Fruit fly (Drosophila melanogaster): ENCODE data around the gene promL.

Gene promL

DNA sequence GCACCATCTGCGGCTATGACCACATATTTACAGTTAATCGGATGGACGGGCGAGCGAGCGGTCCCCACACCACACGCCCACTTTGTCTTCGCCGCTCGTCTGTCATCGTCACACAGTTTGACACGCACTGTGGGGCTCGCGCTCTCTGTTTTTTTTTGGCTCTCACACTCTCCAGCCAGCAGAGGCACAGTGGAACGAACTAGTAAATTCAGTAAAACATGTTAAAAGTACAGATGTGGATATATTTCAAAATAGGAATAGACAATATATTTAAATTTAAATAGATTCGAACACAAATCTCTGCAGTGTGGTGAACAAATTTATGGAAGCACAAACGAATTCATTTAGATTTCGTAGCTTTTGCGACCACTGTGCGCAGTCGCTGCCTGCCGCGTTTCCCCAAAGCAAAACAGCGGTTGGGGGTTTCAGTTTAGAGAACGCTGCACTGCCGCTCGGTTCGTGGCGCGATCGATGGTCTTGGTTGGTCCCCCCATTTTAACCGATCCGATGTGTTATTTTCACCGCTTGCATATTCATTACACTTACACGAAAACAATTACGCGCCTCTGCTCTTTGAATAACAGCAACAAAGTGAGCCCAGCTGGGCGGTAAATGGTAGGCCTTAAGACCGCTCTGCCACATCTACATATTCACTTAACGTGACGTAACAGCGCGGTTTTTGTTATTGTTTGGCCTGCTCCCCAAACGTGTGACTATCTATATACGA is 46.2 kb downstream of the promL start (continued):
- TF ChIP-seq Lpt (GFP tag; optimal IDR thresholded peaks at IDR 0.05), result no peak
- peak; percentile 72 for TF ChIP-seq cg (GFP tag; optimal IDR thresholded peaks at IDR 0.05)
- peak; percentile 96 for TF ChIP-seq CG8765 (GFP tag; IDR thresholded peaks at IDR 0.05)
- TF ChIP-seq Atf6 (GFP tag; IDR thresholded peaks at IDR 0.05), result peak; percentile 99
- peak; percentile 99 for TF ChIP-seq NfI (GFP tag; optimal IDR thresholded peaks at IDR 0.05)
- peak; percentile 97 for TF ChIP-seq gsb (GFP tag; IDR thresholded peaks at IDR 0.05)
- TF ChIP-seq CG15073 (GFP tag; optimal IDR thresholded peaks at IDR 0.05), result peak; percentile 87
- no peak for TF ChIP-seq prd (optimal IDR thresholded peaks at IDR 0.05)
- TF ChIP-seq prd (GFP tag; IDR thresholded peaks at IDR 0.05), result peak; percentile 99
- peak; percentile 96 for TF ChIP-seq kah (GFP tag; optimal IDR thresholded peaks at IDR 0.05)
- TF ChIP-seq CG1024 (GFP tag; IDR thresholded peaks at IDR 0.05), result peak; percentile 95
- TF ChIP-seq z (GFP tag; IDR thresholded peaks at IDR 0.05), result peak; percentile 78
- TF ChIP-seq stwl (tag; optimal IDR thresholded peaks at IDR 0.05), result peak; percentile 68
- peak; percentile 96 for TF ChIP-seq dati (GFP tag; IDR thresholded peaks at IDR 0.05)
- TF ChIP-seq CG4820 (GFP tag; optimal IDR thresholded peaks at IDR 0.05), result peak; percentile 97
- peak; percentile 98 for TF ChIP-seq CG1603 (tag; optimal IDR thresholded peaks at IDR 0.05)
- TF ChIP-seq CG6175 (GFP tag; IDR thresholded peaks at IDR 0.05), result peak; percentile 97
- TF ChIP-seq CG1602 (GFP tag; optimal IDR thresholded peaks at IDR 0.05), result peak; percentile 97
- TF ChIP-seq CG7271 (tag; optimal IDR thresholded peaks at IDR 0.05), result peak; percentile 84
- peak; percentile 97 for TF ChIP-seq wor (GFP tag; IDR thresholded peaks at IDR 0.05)
- TF ChIP-seq eve (GFP tag; optimal IDR thresholded peaks at IDR 0.05), result peak in 1 of 2 experiments; percentile 97
- TF ChIP-seq ssp (GFP tag; IDR thresholded peaks at IDR 0.05), result peak; percentile 92
- TF ChIP-seq Max (GFP tag; optimal IDR thresholded peaks at IDR 0.05), result peak; percentile 99
- TF ChIP-seq pho (GFP tag; optimal IDR thresholded peaks at IDR 0.05), result peak; percentile 97
- TF ChIP-seq dan (GFP tag; IDR thresholded peaks at IDR 0.05), result peak; percentile 85
- TF ChIP-seq CG6654 (GFP tag; optimal IDR thresholded peaks at IDR 0.05), result peak; percentile 98
- peak; percentile 91 for TF ChIP-seq CG5180 (GFP tag; optimal IDR thresholded peaks at IDR 0.05)
- TF ChIP-seq zf30C (GFP tag; optimal IDR thresholded peaks at IDR 0.05), result peak; percentile 44
- peak; percentile 98 for TF ChIP-seq CG12299 (tag; optimal IDR thresholded peaks at IDR 0.05)
- peak; percentile 91 for TF ChIP-seq CG9437 (GFP tag; optimal IDR thresholded peaks at IDR 0.05)
- TF ChIP-seq usp (GFP tag; optimal IDR thresholded peaks at IDR 0.05), result no peak
- no peak for TF ChIP-seq yki (optimal IDR thresholded peaks at IDR 0.05)
- peak; percentile 99 for TF ChIP-seq CG14014 (GFP tag; IDR thresholded peaks at IDR 0.05)
- TF ChIP-seq CG9727 (GFP tag; optimal IDR thresholded peaks at IDR 0.05), result peak; percentile 98
- peak; percentile 96 for TF ChIP-seq C15 (GFP tag; IDR thresholded peaks at IDR 0.05)
- peak; percentile 99 for TF ChIP-seq Drgx (GFP tag; IDR thresholded peaks at IDR 0.05)
- TF ChIP-seq abd-A (tag; optimal IDR thresholded peaks at IDR 0.05), result peak; percentile 87
- peak; percentile 57 for TF ChIP-seq Sry-δ (GFP tag; optimal IDR thresholded peaks at IDR 0.05)
- peak; percentile 97 for TF ChIP-seq Ssrp (tag; optimal IDR thresholded peaks at IDR 0.05)
- TF ChIP-seq Chrac-16 (GFP tag; optimal IDR thresholded peaks at IDR 0.05), result peak; percentile 99
- peak; percentile 98 for TF ChIP-seq Rx (GFP tag; IDR thresholded peaks at IDR 0.05)
- TF ChIP-seq odd (GFP tag; optimal IDR thresholded peaks at IDR 0.05), result peak; percentile 98
- peak; percentile 97 for TF ChIP-seq CG10654 (GFP tag; optimal IDR thresholded peaks at IDR 0.05)
- TF ChIP-seq gfzf (GFP tag; optimal IDR thresholded peaks at IDR 0.05), result peak; percentile 12
- TF ChIP-seq CG12659 (GFP tag; optimal IDR thresholded peaks at IDR 0.05), result peak; percentile 99
- TF ChIP-seq peb (GFP tag; IDR thresholded peaks at IDR 0.05), result peak; percentile 96
- peak; percentile 97 for TF ChIP-seq CG10462 (GFP tag; optimal IDR thresholded peaks at IDR 0.05)
- peak; percentile 97 to 99 for TF ChIP-seq Hr51 (GFP tag; optimal IDR thresholded peaks at IDR 0.05)
- TF ChIP-seq scrt (GFP tag; optimal IDR thresholded peaks at IDR 0.05), result peak; percentile 98
- peak; percentile 97 for TF ChIP-seq Blimp-1 (GFP tag; optimal IDR thresholded peaks at IDR 0.05)
- TF ChIP-seq pnt (GFP tag; optimal IDR thresholded peaks at IDR 0.05), result peak; percentile 91
